Fruit fly (Drosophila melanogaster) whole organism, embryonic: ENCODE measurements around the gene Gr61a.

Experiments used
- Bteb2 ChIP-seq: fragments of 200-800 bp; sonication (Bioruptor generic); optimal IDR thresholded peaks from 2 replicates; lab custom pipeline; 2016; ENCODE audit warnings: missing biosample characterization, missing genetic modification characterization
- C15 ChIP-seq: fragments of 200-800 bp; sonication (Bioruptor generic); IDR thresholded peaks from 3 replicates; pipeline ENCODE4 v1.3.6; 2022; ENCODE audit warnings: missing biosample characterization, missing genetic modification characterization
- CG11560 ChIP-seq: fragments of 200-800 bp; sonication (Bioruptor generic); IDR thresholded peaks from 3 replicates; pipeline ENCODE4 v1.3.6; 2022; ENCODE audit warnings: missing biosample characterization, missing genetic modification characterization
- CG11696 ChIP-seq: fragments of 200-800 bp; sonication (Bioruptor generic); IDR thresholded peaks from 2 replicates; pipeline ENCODE4 v1.3.6; 2022; ENCODE audit warnings: missing biosample characterization, missing genetic modification characterization
- CG15269 ChIP-seq: fragments of 200-800 bp; sonication (Bioruptor generic); optimal IDR thresholded peaks from 2 replicates; lab custom pipeline; 2018; ENCODE audit warnings: missing biosample characterization, mild to moderate bottlenecking, missing genetic modification characterization, moderate library complexity
- CG1647 ChIP-seq: fragments of 200-800 bp; sonication (Bioruptor generic); optimal IDR thresholded peaks from 3 replicates; lab custom pipeline; 2016; ENCODE audit warnings: missing biosample characterization, missing genetic modification characterization
- CG16779 ChIP-seq: fragments of 200-800 bp; sonication (Bioruptor generic); IDR thresholded peaks from 2 replicates; pipeline ENCODE4 v1.3.6; 2022; ENCODE audit warnings: missing biosample characterization, missing genetic modification characterization
- CG17359 ChIP-seq: fragments of 200-800 bp; sonication (Bioruptor generic); optimal IDR thresholded peaks from 3 replicates; lab custom pipeline; 2018; ENCODE audit warnings: missing biosample characterization, mild to moderate bottlenecking, missing genetic modification characterization, moderate library complexity
- CG1792 ChIP-seq: fragments of 200-800 bp; sonication (Bioruptor generic); optimal IDR thresholded peaks from 2 replicates; lab custom pipeline; 2016; ENCODE audit warnings: missing biosample characterization, missing genetic modification characterization
- CG18599 ChIP-seq: fragments of 200-800 bp; sonication (Bioruptor generic); optimal IDR thresholded peaks from 3 replicates; lab custom pipeline; 2017; ENCODE audit warnings: missing biosample characterization, missing genetic modification characterization, mild to moderate bottlenecking, moderate library complexity, missing genetic modification reagents
- CG2889 ChIP-seq: fragments of 200-800 bp; sonication (Bioruptor generic); IDR thresholded peaks from 3 replicates; pipeline ENCODE4 v1.3.6; 2022; ENCODE audit warnings: missing biosample characterization, missing genetic modification characterization
- CG33557 ChIP-seq: fragments of 200-800 bp; sonication (Bioruptor generic); optimal IDR thresholded peaks from 2 replicates; lab custom pipeline; 2019; ENCODE audit warnings: missing biosample characterization, mild to moderate bottlenecking, missing genetic modification characterization, moderate library complexity
- CG34224 ChIP-seq: fragments of 200-800 bp; sonication (Bioruptor generic); IDR thresholded peaks from 3 replicates; pipeline ENCODE4 v1.3.6; 2022; ENCODE audit warnings: missing biosample characterization, missing genetic modification characterization; ENCODE audit not compliant: partially characterized antibody
- CG42726 ChIP-seq: fragments of 200-800 bp; sonication (Bioruptor generic); IDR thresholded peaks from 2 replicates; pipeline ENCODE4 v1.3.6; 2022; ENCODE audit warnings: missing biosample characterization, missing genetic modification characterization; ENCODE audit not compliant: partially characterized antibody
- CG7357 ChIP-seq: fragments of 200-800 bp; sonication (Bioruptor generic); IDR thresholded peaks from 3 replicates; pipeline ENCODE4 v1.3.6; 2022; ENCODE audit warnings: missing biosample characterization, missing genetic modification characterization
- CG7372 ChIP-seq: fragments of 200-800 bp; sonication (Bioruptor generic); IDR thresholded peaks from 2 replicates; pipeline ENCODE4 v1.3.6; 2022; ENCODE audit warnings: missing biosample characterization, missing genetic modification characterization
- CG7745 ChIP-seq: fragments of 200-800 bp; sonication (Bioruptor generic); optimal IDR thresholded peaks from 2 replicates; lab custom pipeline; 2018; ENCODE audit warnings: missing biosample characterization, mild to moderate bottlenecking, missing genetic modification characterization, moderate library complexity
- CG7786 ChIP-seq: fragments of 200-800 bp; sonication (Bioruptor generic); optimal IDR thresholded peaks from 2 replicates; lab custom pipeline; 2016; ENCODE audit warnings: missing biosample characterization, missing genetic modification characterization
- CG7928 ChIP-seq: fragments of 200-800 bp; sonication (Bioruptor generic); optimal IDR thresholded peaks from 2 replicates; lab custom pipeline; 2017; ENCODE audit warnings: missing biosample characterization, mild to moderate bottlenecking, missing genetic modification characterization
- CG8281 ChIP-seq: fragments of 200-800 bp; sonication (Bioruptor generic); optimal IDR thresholded peaks from 2 replicates; lab custom pipeline; 2018; ENCODE audit warnings: missing biosample characterization, mild to moderate bottlenecking, missing genetic modification characterization, moderate library complexity
- Drgx ChIP-seq: fragments of 200-800 bp; sonication (Bioruptor generic); IDR thresholded peaks from 2 replicates; pipeline ENCODE4 v1.3.6; 2022; ENCODE audit warnings: missing biosample characterization, missing genetic modification characterization
- E2f2 ChIP-seq: fragments of 200-800 bp; sonication (Bioruptor generic); IDR thresholded peaks from 2 replicates; pipeline ENCODE4 v1.3.6; 2022; ENCODE audit warnings: missing biosample characterization, missing genetic modification characterization
- HLHmδ ChIP-seq: fragments of 200-800 bp; sonication (Bioruptor generic); optimal IDR thresholded peaks from 2 replicates; lab custom pipeline; 2018; ENCODE audit warnings: missing biosample characterization, mild to moderate bottlenecking, missing genetic modification characterization, moderate library complexity
- NC2α ChIP-seq: fragments of 200-800 bp; sonication (Bioruptor generic); optimal IDR thresholded peaks from 2 replicates; lab custom pipeline; 2016; ENCODE audit warnings: missing biosample characterization, missing genetic modification characterization
- Oaz ChIP-seq: fragments of 200-800 bp; sonication (Bioruptor generic); IDR thresholded peaks from 2 replicates; pipeline ENCODE4 v1.3.6; 2022; ENCODE audit warnings: missing biosample characterization, missing genetic modification characterization
- ase ChIP-seq: fragments of 200-800 bp; sonication (Bioruptor generic); IDR thresholded peaks from 3 replicates; pipeline ENCODE4 v1.3.6; 2022; ENCODE audit warnings: missing biosample characterization, missing genetic modification characterization
- bcd ChIP-seq: fragments of 200-800 bp; sonication (Bioruptor generic); optimal IDR thresholded peaks from 2 replicates; lab custom pipeline; 2017; ENCODE audit warnings: missing biosample characterization, mild to moderate bottlenecking, missing genetic modification characterization
- bsh ChIP-seq, 2 experiments: fragments of 200-800 bp; sonication (Bioruptor generic); optimal IDR thresholded peaks; 2 replicates each; lab custom pipeline; 2017 to 2018; ENCODE audit warnings: mild to moderate bottlenecking in 2 of 2, missing biosample characterization in 2 of 2, missing genetic modification characterization in 2 of 2, moderate library complexity in 1 of 2
- dpn ChIP-seq, 2 experiments: fragments of 200-800 bp; sonication (Bioruptor generic); optimal IDR thresholded peaks; 3 replicates each; lab custom pipeline; 2016; ENCODE audit warnings: missing biosample characterization in 2 of 2, missing genetic modification characterization in 2 of 2
- eyg ChIP-seq: fragments of 200-800 bp; sonication (Bioruptor generic); optimal IDR thresholded peaks from 3 replicates; lab custom pipeline; 2016; ENCODE audit warnings: missing biosample characterization, missing genetic modification characterization
- ftz-f1 ChIP-seq: fragments of 200-800 bp; sonication (Bioruptor generic); optimal IDR thresholded peaks from 2 replicates; lab custom pipeline; 2016; ENCODE audit warnings: missing biosample characterization, missing genetic modification characterization
- gem ChIP-seq: fragments of 200-800 bp; sonication (Bioruptor generic); optimal IDR thresholded peaks from 2 replicates; lab custom pipeline; 2019; ENCODE audit warnings: missing biosample characterization, mild to moderate bottlenecking, missing genetic modification characterization, moderate library complexity
- her ChIP-seq: fragments of 200-800 bp; sonication (Bioruptor generic); optimal IDR thresholded peaks from 2 replicates; lab custom pipeline; 2016; ENCODE audit warnings: missing biosample characterization, missing genetic modification characterization
- hkb ChIP-seq, 2 experiments: fragments of 200-800 bp in 1 of 2; fragments of >200 bp in 1 of 2; sonication (Bioruptor generic) in 1 of 2; IDR thresholded peaks in 1 of 2; optimal IDR thresholded peaks in 1 of 2; 2 replicates each; pipeline versions ENCODE4 v1.3.6 to Lab custom; 2017 to 2022; ENCODE audit warnings: missing biosample characterization in 1 of 2, missing genetic modification characterization in 1 of 2
- ind ChIP-seq: fragments of 200-800 bp; sonication (Bioruptor generic); optimal IDR thresholded peaks from 3 replicates; lab custom pipeline; 2016; ENCODE audit warnings: missing biosample characterization, missing genetic modification characterization
- pho ChIP-seq: fragments of 200-800 bp; sonication (Bioruptor generic); optimal IDR thresholded peaks from 2 replicates; lab custom pipeline; 2016; ENCODE audit warnings: missing biosample characterization, missing genetic modification characterization
- phol ChIP-seq: fragments of 200-800 bp; sonication (Bioruptor generic); optimal IDR thresholded peaks from 3 replicates; lab custom pipeline; 2018; ENCODE audit warnings: missing biosample characterization, mild to moderate bottlenecking, missing genetic modification characterization, moderate library complexity
- pum ChIP-seq: fragments of 200-800 bp; sonication (Bioruptor generic); optimal IDR thresholded peaks from 2 replicates; lab custom pipeline; 2016; ENCODE audit warnings: missing biosample characterization, missing genetic modification characterization
- sc ChIP-seq, 3 experiments: fragments of >200 bp in 2 of 3; fragments of 200-800 bp in 1 of 3; sonication (Bioruptor generic) in 1 of 3; optimal IDR thresholded peaks; 2 replicates in 2 of 3; 3 replicates in 1 of 3; lab custom pipeline; 2017; ENCODE audit warnings: mild to moderate bottlenecking in 1 of 3, missing biosample characterization in 1 of 3, missing genetic modification characterization in 1 of 3, missing genetic modification reagents in 1 of 3
- sisA ChIP-seq: fragments of 200-800 bp; sonication (Bioruptor generic); IDR thresholded peaks from 2 replicates; pipeline ENCODE4 v1.3.6; 2022; ENCODE audit warnings: missing biosample characterization, missing genetic modification characterization
- sug ChIP-seq: fragments of 200-800 bp; optimal IDR thresholded peaks from 2 replicates; lab custom pipeline; 2019; ENCODE audit warnings: missing biosample characterization, mild to moderate bottlenecking, missing genetic modification characterization, moderate library complexity
- unpg ChIP-seq: fragments of 200-800 bp; sonication (Bioruptor generic); optimal IDR thresholded peaks from 3 replicates; lab custom pipeline; 2018; ENCODE audit warnings: missing biosample characterization, mild to moderate bottlenecking, missing genetic modification characterization, moderate library complexity
- wor ChIP-seq: fragments of 200-800 bp; sonication (Bioruptor generic); IDR thresholded peaks from 2 replicates; pipeline ENCODE4 v1.3.6; 2022; ENCODE audit warnings: missing biosample characterization, missing genetic modification characterization
- zf30C ChIP-seq: fragments of 200-800 bp; sonication (Bioruptor generic); optimal IDR thresholded peaks from 3 replicates; lab custom pipeline; 2018; ENCODE audit warnings: missing biosample characterization, mild to moderate bottlenecking, missing genetic modification characterization

Gr61a gene

dm6 chr3L:813229-813837 lies 27.9 kb upstream of the Gr61a start (continued):
- no peak for TF ChIP-seq CG7745 (tag; lab: Kevin White, UChicago)
- TF ChIP-seq dpn (GFP tag; optimal IDR thresholded peaks at IDR 0.05; lab: Kevin White, UChicago): no peak
- no peak for TF ChIP-seq CG11560 (tag; lab: Robert Waterston, UW)
- no peak for TF ChIP-seq CG2889 (GFP tag; lab: Robert Waterston, UW)
- TF ChIP-seq sisA (GFP tag; lab: Robert Waterston, UW): peak; percentile 31; the same call in 1 of the 2 replicates
- no peak for TF ChIP-seq CG16779 (GFP tag; lab: Robert Waterston, UW)
- TF ChIP-seq CG11696: no peak
- TF ChIP-seq CG7928 (GFP tag; lab: Kevin White, UChicago): no peak
- TF ChIP-seq NC2α (GFP tag; lab: Kevin White, UChicago): peak; percentile 2
- no peak for TF ChIP-seq sug (tag; lab: Kevin White, UChicago)
- TF ChIP-seq bcd (GFP tag; lab: Kevin White, UChicago): no peak
- peak; percentile 32 for TF ChIP-seq phol (tag; lab: Kevin White, UChicago)
- TF ChIP-seq HLHmδ: no peak
- TF ChIP-seq CG7357 (GFP tag; lab: Robert Waterston, UW): no peak
- TF ChIP-seq pum (GFP tag; lab: Kevin White, UChicago): no peak
- TF ChIP-seq her (GFP tag; lab: Kevin White, UChicago): no peak
- TF ChIP-seq CG34224 (GFP tag; lab: Robert Waterston, UW): no peak
- no peak for TF ChIP-seq E2f2
- TF ChIP-seq Oaz (GFP tag; lab: Robert Waterston, UW): no peak
- TF ChIP-seq CG42726 (GFP tag; lab: Robert Waterston, UW): no peak
- no peak for TF ChIP-seq ase (GFP tag; lab: Robert Waterston, UW)
- no peak for TF ChIP-seq ind (GFP tag; lab: Kevin White, UChicago)
- no peak for TF ChIP-seq eyg (GFP tag; lab: Kevin White, UChicago)
- TF ChIP-seq Bteb2 (GFP tag; lab: Kevin White, UChicago): no peak
- TF ChIP-seq CG7372 (GFP tag; lab: Robert Waterston, UW): no peak
- 0 out of 2 replicates have a peak, but pooled peaks have one; percentile 12 for TF ChIP-seq wor (GFP tag; lab: Robert Waterston, UW)
- TF ChIP-seq CG17359: peak; percentile 48
- TF ChIP-seq CG15269 (tag; lab: Kevin White, UChicago): no peak
- no peak for TF ChIP-seq CG18599 (GFP tag; lab: Kevin White, UChicago)
- TF ChIP-seq hkb (optimal IDR thresholded peaks at IDR 0.05; lab: Kevin White, UChicago): no peak
- 0 out of 2 replicates have a peak, but pooled peaks have one; percentile 18 for TF ChIP-seq hkb (GFP tag; IDR thresholded peaks at IDR 0.05; lab: Robert Waterston, UW)
- peak; percentile 46 for TF ChIP-seq unpg (GFP tag; lab: Kevin White, UChicago)
- no peak for TF ChIP-seq CG1647 (GFP tag; lab: Kevin White, UChicago)
- TF ChIP-seq CG1792: no peak
- TF ChIP-seq CG33557 (GFP tag; lab: Kevin White, UChicago): no peak
- peak; percentile 44 for TF ChIP-seq gem (tag; lab: Kevin White, UChicago)
- TF ChIP-seq C15: no peak
- no peak for TF ChIP-seq pho (GFP tag; lab: Kevin White, UChicago)

DNA sequence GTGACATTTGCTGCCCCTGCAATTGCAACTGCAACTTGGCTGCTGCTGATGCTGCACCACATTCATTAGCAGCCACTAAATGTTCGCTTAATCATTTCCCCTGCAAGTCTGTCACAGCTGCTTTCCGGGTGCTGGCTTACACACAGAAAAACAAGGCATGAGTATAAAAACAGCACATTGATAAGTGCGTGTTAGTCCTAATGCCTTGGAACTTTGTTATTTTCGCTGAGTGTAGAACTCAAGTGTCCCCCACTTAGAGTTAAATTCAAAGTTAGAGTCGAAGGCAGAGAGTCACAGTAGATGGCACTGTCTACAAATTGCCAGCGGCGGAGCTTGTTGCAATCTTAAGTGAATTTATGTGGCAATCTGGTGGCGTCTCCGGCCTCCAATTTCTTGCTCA lies 27.3 kb upstream of the Gr61a start:
- no peak for TF ChIP-seq ftz-f1 (GFP tag; lab: Kevin White, UChicago)
- no peak for TF ChIP-seq sc (optimal IDR thresholded peaks at IDR 0.05; lab: Kevin White, UChicago)
- no peak for TF ChIP-seq sc (GFP tag; optimal IDR thresholded peaks at IDR 0.05; lab: Kevin White, UChicago)
- no peak for TF ChIP-seq CG8281 (tag; lab: Kevin White, UChicago)
- no peak for TF ChIP-seq CG7786 (GFP tag; lab: Kevin White, UChicago)
- peak in 1 of 2 experiments; percentile 9 for TF ChIP-seq bsh (GFP tag; optimal IDR thresholded peaks at IDR 0.05; lab: Kevin White, UChicago)
- peak; percentile 56 for TF ChIP-seq Drgx
- peak; percentile 26 for TF ChIP-seq zf30C (GFP tag; lab: Kevin White, UChicago)
- TF ChIP-seq, all 482 proteins: peak for 3
